Worm (Caenorhabditis elegans): ENCODE results near the gene K04E7.1.

DNA sequence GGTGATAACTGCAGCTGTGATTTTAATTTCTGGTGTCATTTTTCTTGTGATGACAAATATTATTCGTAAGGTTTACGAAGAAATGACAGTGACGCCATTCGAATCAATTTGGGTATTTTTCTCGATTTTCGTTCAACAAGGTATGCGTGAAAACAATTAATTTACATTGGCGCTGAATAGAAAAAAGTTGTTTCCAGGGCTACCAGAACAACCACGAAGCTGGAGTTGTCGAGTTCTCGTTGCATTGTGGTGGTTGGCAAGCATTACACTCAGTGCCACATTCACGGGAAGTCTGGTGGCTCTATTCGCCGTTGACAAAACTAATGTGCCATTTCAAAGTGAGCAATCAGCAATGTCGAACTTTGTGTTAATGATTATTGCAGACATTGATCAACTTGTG, 45.9 kb downstream of the K04E7.1 start:
- no peak for TF ChIP-seq pes-1 (GFP tag; IDR thresholded peaks at IDR 0.05)
- TF ChIP-seq scrt-1 (GFP tag; IDR thresholded peaks at IDR 0.05), result no peak

Data from whole organism, early embryonic.